Fruit fly (Drosophila melanogaster): ENCODE measurements around the gene Mhcl.

The Mhcl gene

dm6 chr3R:16099268-16100240 is 993 bp upstream of the Mhcl start (continued):
- TF ChIP-seq CG4282 (GFP tag; optimal IDR thresholded peaks at IDR 0.05) (no peak), CG16815 (GFP tag; optimal IDR thresholded peaks at IDR 0.05) (no peak), aop (GFP tag; IDR thresholded peaks at IDR 0.05) (no peak), CG11504 (tag; optimal IDR thresholded peaks at IDR 0.05) (no peak), chif (GFP tag; optimal IDR thresholded peaks at IDR 0.05) (peak in 1 of 2 experiments; percentile 7), pfk (GFP tag; optimal IDR thresholded peaks at IDR 0.05) (no peak), CG10274 (GFP tag; optimal IDR thresholded peaks at IDR 0.05) (no peak), CG10147 (GFP tag; optimal IDR thresholded peaks at IDR 0.05) (no peak), CG12299 (tag; optimal IDR thresholded peaks at IDR 0.05) (no peak), Taf1 (GFP tag; IDR thresholded peaks at IDR 0.05) (no peak), hbn (GFP tag; IDR thresholded peaks at IDR 0.05; ENCODE audit: partially characterized antibody) (peak; percentile 16; the same call in 1 of the 2 replicates), CG4328 (GFP tag; optimal IDR thresholded peaks at IDR 0.05) (peak; percentile 22), CG14965 (GFP tag; optimal IDR thresholded peaks at IDR 0.05; ENCODE audit: borderline replicate concordance) (no peak), CG8290 (GFP tag; optimal IDR thresholded peaks at IDR 0.05) (no peak), CG8290 (tag; optimal IDR thresholded peaks at IDR 0.05) (no peak), CG10321 (GFP tag; IDR thresholded peaks at IDR 0.05) (peak; percentile 81), CG13624 (GFP tag; optimal IDR thresholded peaks at IDR 0.05) (peak; percentile 2), Bteb2 (GFP tag; optimal IDR thresholded peaks at IDR 0.05) (no peak), CG18764 (GFP tag; optimal IDR thresholded peaks at IDR 0.05) (no peak), CG11398 (GFP tag; optimal IDR thresholded peaks at IDR 0.05) (no peak), CG3065 (GFP tag; optimal IDR thresholded peaks at IDR 0.05) (no peak), pnt (GFP tag; optimal IDR thresholded peaks at IDR 0.05) (no peak), NK7.1 (GFP tag; optimal IDR thresholded peaks at IDR 0.05) (no peak), exex (tag; optimal IDR thresholded peaks at IDR 0.05) (no peak), CG3163 (GFP tag; optimal IDR thresholded peaks at IDR 0.05) (peak; percentile 26), Dip3 (GFP tag; optimal IDR thresholded peaks at IDR 0.05) (no peak), CG2116 (GFP tag; optimal IDR thresholded peaks at IDR 0.05) (peak; percentile 22), CG14014 (GFP tag; IDR thresholded peaks at IDR 0.05) (no peak), CG10959 (GFP tag; IDR thresholded peaks at IDR 0.05) (no peak), prd (optimal IDR thresholded peaks at IDR 0.05) (no peak), prd (GFP tag; IDR thresholded peaks at IDR 0.05) (peak; percentile 45; the same call in 1 of the 3 replicates), Hr78 (GFP tag; optimal IDR thresholded peaks at IDR 0.05) (peak; percentile 69 to 91), Bgb (GFP tag; IDR thresholded peaks at IDR 0.05; ENCODE audit: partially characterized antibody) (peak; percentile 65; the same call in 1 of the 2 replicates), al (GFP tag; IDR thresholded peaks at IDR 0.05) (no peak), HLHmδ (GFP tag; optimal IDR thresholded peaks at IDR 0.05) (peak; percentile 93), bsh (GFP tag; optimal IDR thresholded peaks at IDR 0.05) (peak in 1 of 2 experiments; percentile 12), CG9215 (GFP tag; IDR thresholded peaks at IDR 0.05) (no peak), B-H2 (GFP tag; optimal IDR thresholded peaks at IDR 0.05) (peak; percentile 11), CG15479 (GFP tag; optimal IDR thresholded peaks at IDR 0.05) (peak; percentile 99), CG2889 (GFP tag; IDR thresholded peaks at IDR 0.05) (no peak), CG11723 (GFP tag; optimal IDR thresholded peaks at IDR 0.05) (no peak), CG18476 (GFP tag; optimal IDR thresholded peaks at IDR 0.05) (no peak), Nf-YB (GFP tag; optimal IDR thresholded peaks at IDR 0.05) (peak; percentile 15), emc (GFP tag; optimal IDR thresholded peaks at IDR 0.05) (no peak), CG7745 (tag; optimal IDR thresholded peaks at IDR 0.05) (no peak), Optix (GFP tag; IDR thresholded peaks at IDR 0.05) (no peak), CG31365 (tag; optimal IDR thresholded peaks at IDR 0.05) (no peak), CG15011 (GFP tag; optimal IDR thresholded peaks at IDR 0.05) (no peak), CG6654 (GFP tag; optimal IDR thresholded peaks at IDR 0.05) (no peak)
